Comparison of ENCODE assay signal across 5 fruit fly cellular contexts in the genomic region with DNA sequence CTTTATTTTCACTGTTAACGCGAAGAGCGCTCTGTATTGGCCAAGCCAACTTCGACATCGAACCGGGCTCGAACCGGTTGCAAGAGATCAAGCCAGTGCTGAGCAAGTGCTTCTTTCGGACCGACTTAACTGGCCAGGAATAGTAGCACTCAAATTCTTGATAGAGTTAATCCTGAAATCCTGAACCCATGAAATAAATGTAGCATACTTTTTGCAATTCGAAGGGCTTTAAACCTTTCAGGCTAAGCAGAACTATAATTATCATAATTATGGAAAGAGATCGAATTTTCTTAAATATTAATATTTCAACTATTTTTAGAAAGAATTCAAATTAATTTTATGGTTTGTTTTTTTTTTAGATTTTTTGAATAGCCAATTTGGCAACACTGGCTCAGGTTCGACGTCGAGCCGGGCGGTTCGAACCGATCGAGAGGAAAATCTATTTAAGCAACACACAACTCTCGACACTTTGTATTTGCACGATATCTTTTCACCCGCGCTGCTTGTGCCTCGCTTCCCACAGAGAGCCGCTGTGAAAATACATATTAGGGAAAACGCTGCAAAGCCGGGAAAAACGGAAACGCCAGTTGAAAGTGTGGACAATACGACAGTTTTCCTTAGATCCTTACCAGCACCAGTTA.
TF ChIP-seq lines count a peak whose summit lies in the region.

A gene (plus strand): TSS at position 471 of the 641 bp plus-strand sequence.

- no peak for TF ChIP-seq CTCF in whole organism, embryonic (GFP tag; optimal IDR thresholded peaks at IDR 0.05; lab: Kevin White, UChicago)

TF ChIP-seq in whole organism, adult, 20 proteins besides CTCF, POLR2A, EP300 and RAD21:
- TF ChIP-seq Hr96 (GFP tag; optimal IDR thresholded peaks at IDR 0.05; lab: Kevin White, UChicago): peak; percentile 6
- peak; percentile 18 for TF ChIP-seq CG33017 (tag; optimal IDR thresholded peaks at IDR 0.05; lab: Kevin White, UChicago)
- no peak for TF ChIP-seq kay (GFP tag; lab: Kevin White, UChicago; ENCODE audit: borderline replicate concordance)
- TF ChIP-seq pad (GFP tag; optimal IDR thresholded peaks at IDR 0.05; lab: Kevin White, UChicago): no peak
- TF ChIP-seq cnc (optimal IDR thresholded peaks at IDR 0.05; lab: Kevin White, UChicago): no peak
- TF ChIP-seq CG1620 (GFP tag; optimal IDR thresholded peaks at IDR 0.05; lab: Kevin White, UChicago): peak; percentile 19
- no peak for TF ChIP-seq Mnt (GFP tag; optimal IDR thresholded peaks at IDR 0.05; lab: Kevin White, UChicago)
- peak; percentile 50 for TF ChIP-seq CG11617 (GFP tag; optimal IDR thresholded peaks at IDR 0.05; lab: Kevin White, UChicago)
- peak; percentile 26 for TF ChIP-seq CG14711 (tag; optimal IDR thresholded peaks at IDR 0.05; lab: Kevin White, UChicago)
- TF ChIP-seq CG7101 (tag; optimal IDR thresholded peaks at IDR 0.05; lab: Kevin White, UChicago): peak; percentile 39
- TF ChIP-seq toe (GFP tag; optimal IDR thresholded peaks at IDR 0.05; lab: Kevin White, UChicago): no peak
- TF ChIP-seq tj (GFP tag; optimal IDR thresholded peaks at IDR 0.05; lab: Kevin White, UChicago): peak; percentile 7
- TF ChIP-seq ovo (GFP tag; optimal IDR thresholded peaks at IDR 0.05; lab: Kevin White, UChicago): no peak
- TF ChIP-seq CG5204 (GFP tag; optimal IDR thresholded peaks at IDR 0.05; lab: Kevin White, UChicago): no peak
- no peak for TF ChIP-seq bab1 (GFP tag; optimal IDR thresholded peaks at IDR 0.05; lab: Kevin White, UChicago)
- peak; percentile 18 for TF ChIP-seq CG7045 (GFP tag; optimal IDR thresholded peaks at IDR 0.05; lab: Kevin White, UChicago)

TF ChIP-seq in whole organism, embryonic, 481 proteins besides CTCF, POLR2A, EP300 and RAD21 (continues in another document):
- no peak for TF ChIP-seq CG31365 (tag; optimal IDR thresholded peaks at IDR 0.05; lab: Kevin White, UChicago)
- no peak for TF ChIP-seq pros (GFP tag; optimal IDR thresholded peaks at IDR 0.05; lab: Kevin White, UChicago)
- TF ChIP-seq Sin3A (optimal IDR thresholded peaks at IDR 0.05; lab: Kevin White, UChicago): no peak
- TF ChIP-seq Neu2 (GFP tag; optimal IDR thresholded peaks at IDR 0.05; lab: Kevin White, UChicago; ENCODE audit: borderline replicate concordance): no peak
- TF ChIP-seq CG7556 (GFP tag; optimal IDR thresholded peaks at IDR 0.05; lab: Kevin White, UChicago): peak; percentile 49
- TF ChIP-seq ATbp (GFP tag; optimal IDR thresholded peaks at IDR 0.05; lab: Kevin White, UChicago): peak; percentile 10
- peak; percentile 16 for TF ChIP-seq CG10209 (GFP tag; optimal IDR thresholded peaks at IDR 0.05; lab: Kevin White, UChicago)
- TF ChIP-seq CG13123 (GFP tag; optimal IDR thresholded peaks at IDR 0.05; lab: Kevin White, UChicago): no peak
- TF ChIP-seq Rfx (GFP tag; IDR thresholded peaks at IDR 0.05; lab: Robert Waterston, UW): peak; percentile 68
- TF ChIP-seq ken (GFP tag; IDR thresholded peaks at IDR 0.05; lab: Robert Waterston, UW): no peak
- TF ChIP-seq sug (tag; optimal IDR thresholded peaks at IDR 0.05; lab: Kevin White, UChicago): peak; percentile 9
- TF ChIP-seq Fer2 (tag; optimal IDR thresholded peaks at IDR 0.05; lab: Kevin White, UChicago): no peak
- TF ChIP-seq pzg (GFP tag; optimal IDR thresholded peaks at IDR 0.05; lab: Kevin White, UChicago): no peak
- no peak for TF ChIP-seq CG7271 (tag; optimal IDR thresholded peaks at IDR 0.05; lab: Kevin White, UChicago)
- peak; percentile 45; the same call in 1 of the 2 replicates for TF ChIP-seq CG32532 (GFP tag; IDR thresholded peaks at IDR 0.05; lab: Robert Waterston, UW)
- TF ChIP-seq Hr51 (GFP tag; optimal IDR thresholded peaks at IDR 0.05; lab: Kevin White, UChicago): peak in 1 of 2 experiments; percentile 65
- TF ChIP-seq Oaz (GFP tag; IDR thresholded peaks at IDR 0.05; lab: Robert Waterston, UW): no peak

TF ChIP-seq in whole organism, prepupa, 60 proteins besides CTCF, POLR2A, EP300 and RAD21 (continues in another document):
- TF ChIP-seq CG6163 (GFP tag; IDR thresholded peaks at IDR 0.05; lab: Robert Waterston, UW) (peak; percentile 78), fd85E (GFP tag; optimal IDR thresholded peaks at IDR 0.05; lab: Kevin White, UChicago) (no peak), Eip78C (GFP tag; lab: Kevin White, UChicago) (peak; percentile 22), Eip75B (GFP tag; optimal IDR thresholded peaks at IDR 0.05; lab: Kevin White, UChicago) (peak; percentile 76), achi (GFP tag; optimal IDR thresholded peaks at IDR 0.05; lab: Kevin White, UChicago) (peak; percentile 71), CG6792 (GFP tag; optimal IDR thresholded peaks at IDR 0.05; lab: Kevin White, UChicago) (peak; percentile 62), cyc (GFP tag; optimal IDR thresholded peaks at IDR 0.05; lab: Kevin White, UChicago) (peak; percentile 52), Sox14 (GFP tag; optimal IDR thresholded peaks at IDR 0.05; lab: Kevin White, UChicago) (peak; percentile 44), svp (GFP tag; lab: Kevin White, UChicago) (no peak), pdm3 (GFP tag; optimal IDR thresholded peaks at IDR 0.05; lab: Kevin White, UChicago) (peak; percentile 62), CG6276 (GFP tag; optimal IDR thresholded peaks at IDR 0.05; lab: Kevin White, UChicago) (peak; percentile 80), CG10669 (GFP tag; optimal IDR thresholded peaks at IDR 0.05; lab: Kevin White, UChicago) (peak; percentile 73), ss (GFP tag; optimal IDR thresholded peaks at IDR 0.05; lab: Kevin White, UChicago) (no peak), dsx (GFP tag; optimal IDR thresholded peaks at IDR 0.05; lab: Kevin White, UChicago; ENCODE audit: poor library complexity, severe bottlenecking) (peak; percentile 57), CG11762 (GFP tag; optimal IDR thresholded peaks at IDR 0.05; lab: Kevin White, UChicago; ENCODE audit: insufficient read depth) (peak; percentile 45), Lpt (GFP tag; optimal IDR thresholded peaks at IDR 0.05; lab: Kevin White, UChicago) (peak; percentile 57), Ets21C (GFP tag; optimal IDR thresholded peaks at IDR 0.05; lab: Kevin White, UChicago) (peak; percentile 26), net (GFP tag; optimal IDR thresholded peaks at IDR 0.05; lab: Kevin White, UChicago) (peak; percentile 48)

TF ChIP-seq in whole organism, pupa, 21 proteins besides CTCF, POLR2A, EP300 and RAD21 (continues in another document):
- TF ChIP-seq fd96Ca (GFP tag; IDR thresholded peaks at IDR 0.05; lab: Robert Waterston, UW): 0 out of 3 replicates have a peak, but pooled peaks have one; percentile 45
- no peak for TF ChIP-seq EcR (GFP tag; optimal IDR thresholded peaks at IDR 0.05; lab: Kevin White, UChicago)
- peak; percentile 51; the same call in 1 of the 2 replicates for TF ChIP-seq CG12605 (GFP tag; IDR thresholded peaks at IDR 0.05; lab: Robert Waterston, UW)
- TF ChIP-seq CG13204 (GFP tag; optimal IDR thresholded peaks at IDR 0.05; lab: Kevin White, UChicago): no peak
- TF ChIP-seq CG32121 (GFP tag; IDR thresholded peaks at IDR 0.05; lab: Robert Waterston, UW): peak; percentile 77
- peak; percentile 39 for TF ChIP-seq gl (tag; optimal IDR thresholded peaks at IDR 0.05; lab: Kevin White, UChicago)
- TF ChIP-seq CG14655 (GFP tag; optimal IDR thresholded peaks at IDR 0.05; lab: Kevin White, UChicago): peak; percentile 79
- peak; percentile 72 for TF ChIP-seq CG4496 (GFP tag; IDR thresholded peaks at IDR 0.05; lab: Robert Waterston, UW)
- peak; percentile 52 for TF ChIP-seq CG34367 (tag; optimal IDR thresholded peaks at IDR 0.05; lab: Kevin White, UChicago)
- peak; percentile 74 for TF ChIP-seq CG8301 (tag; optimal IDR thresholded peaks at IDR 0.05; lab: Kevin White, UChicago)
- peak; percentile 73 for TF ChIP-seq CG17806 (tag; optimal IDR thresholded peaks at IDR 0.05; lab: Kevin White, UChicago)
- TF ChIP-seq D1 (tag; optimal IDR thresholded peaks at IDR 0.05; lab: Kevin White, UChicago): peak; percentile 34
- peak; percentile 67 for TF ChIP-seq CG9948 (tag; optimal IDR thresholded peaks at IDR 0.05; lab: Kevin White, UChicago)
- no peak for TF ChIP-seq Pif1B (GFP tag; optimal IDR thresholded peaks at IDR 0.05; lab: Kevin White, UChicago)
- peak; percentile 52 for TF ChIP-seq Ets98B (GFP tag; IDR thresholded peaks at IDR 0.05; lab: Robert Waterston, UW)
- TF ChIP-seq rn (GFP tag; IDR thresholded peaks at IDR 0.05; lab: Robert Waterston, UW): 0 out of 2 replicates have a peak, but pooled peaks have one; percentile 17
- peak; percentile 78 for TF ChIP-seq CG15710 (tag; optimal IDR thresholded peaks at IDR 0.05; lab: Kevin White, UChicago)
- TF ChIP-seq CG8159 (tag; optimal IDR thresholded peaks at IDR 0.05; lab: Kevin White, UChicago): peak; percentile 84

TF ChIP-seq in whole organism, wandering third instar larva, 38 proteins besides CTCF, POLR2A, EP300 and RAD21 (continues in another document):
- TF ChIP-seq CrebA (GFP tag; optimal IDR thresholded peaks at IDR 0.05; lab: Kevin White, UChicago; ENCODE audit: borderline replicate concordance) (no peak), CG9705 (GFP tag; optimal IDR thresholded peaks at IDR 0.05; lab: Kevin White, UChicago) (peak; percentile 51), tai (GFP tag; optimal IDR thresholded peaks at IDR 0.05; lab: Kevin White, UChicago) (no peak), Myc (optimal IDR thresholded peaks at IDR 0.05; lab: Kevin White, UChicago) (peak; percentile 94), Mio (GFP tag; optimal IDR thresholded peaks at IDR 0.05; lab: Kevin White, UChicago) (no peak), HLH106 (tag; optimal IDR thresholded peaks at IDR 0.05; lab: Kevin White, UChicago) (peak; percentile 74), Sp1 (GFP tag; optimal IDR thresholded peaks at IDR 0.05; lab: Kevin White, UChicago) (peak; percentile 59), sage (GFP tag; optimal IDR thresholded peaks at IDR 0.05; lab: Kevin White, UChicago) (no peak), OdsH (GFP tag; optimal IDR thresholded peaks at IDR 0.05; lab: Kevin White, UChicago) (peak; percentile 60), dmrt93B (GFP tag; optimal IDR thresholded peaks at IDR 0.05; lab: Kevin White, UChicago) (peak; percentile 52), lola (GFP tag; optimal IDR thresholded peaks at IDR 0.05; lab: Kevin White, UChicago) (no peak), pan (optimal IDR thresholded peaks at IDR 0.05; lab: Kevin White, UChicago) (no peak), Abd-B (GFP tag; optimal IDR thresholded peaks at IDR 0.05; lab: Kevin White, UChicago) (no peak), brk (GFP tag; optimal IDR thresholded peaks at IDR 0.05; lab: Kevin White, UChicago) (no peak), Jra (GFP tag; optimal IDR thresholded peaks at IDR 0.05; lab: Kevin White, UChicago) (no peak), dsf (GFP tag; optimal IDR thresholded peaks at IDR 0.05; lab: Kevin White, UChicago; ENCODE audit: borderline replicate concordance) (no peak), ey (GFP tag; optimal IDR thresholded peaks at IDR 0.05; lab: Kevin White, UChicago) (peak; percentile 51), Hr78 (GFP tag; optimal IDR thresholded peaks at IDR 0.05; lab: Kevin White, UChicago) (no peak), N (GFP tag; optimal IDR thresholded peaks at IDR 0.05; lab: Kevin White, UChicago) (no peak), rgr (GFP tag; optimal IDR thresholded peaks at IDR 0.05; lab: Kevin White, UChicago) (peak; percentile 35), br (GFP tag; optimal IDR thresholded peaks at IDR 0.05; lab: Kevin White, UChicago) (peak; percentile 47), fru (GFP tag; optimal IDR thresholded peaks at IDR 0.05; lab: Kevin White, UChicago) (peak; percentile 72)
